Worm (Caenorhabditis elegans): ENCODE measurements around the gene jun-1.

The jun-1 gene

ce11 chrII:9135878-9136277, 22.9 kb downstream of the jun-1 start, which contains the start of gene nlp-78:
Gene nlp-78, plus strand, starts transcription at chrII:9136178.
- TF ChIP-seq cog-1 (tag; optimal IDR thresholded peaks at IDR 0.05) (no peak), ref-1 (GFP tag; conservative IDR thresholded peaks at IDR 0.05) (no peak), ztf-29 (GFP tag; IDR thresholded peaks at IDR 0.05) (no peak), flt-1 (GFP tag; IDR thresholded peaks at IDR 0.05) (no peak), med-1 (GFP tag; optimal IDR thresholded peaks at IDR 0.05; ENCODE audit: insufficient read depth) (no peak), ztf-23 (GFP tag; IDR thresholded peaks at IDR 0.05) (no peak)

- TF ChIP-seq T22C8.4 (GFP tag; IDR thresholded peaks at IDR 0.05) (no peak), med-1 (GFP tag; optimal IDR thresholded peaks at IDR 0.05; ENCODE audit: insufficient read depth) (no peak), klf-2 (GFP tag; conservative IDR thresholded peaks at IDR 0.05) (no peak), flt-1 (GFP tag; IDR thresholded peaks at IDR 0.05) (no peak)
These were observed 24.8 kb downstream of the jun-1 start, which contains the start of gene C16D2.3 for ce11 chrII:9137803-9138202. Gene C16D2.3, plus strand, starts transcription at chrII:9138103.

DNA sequence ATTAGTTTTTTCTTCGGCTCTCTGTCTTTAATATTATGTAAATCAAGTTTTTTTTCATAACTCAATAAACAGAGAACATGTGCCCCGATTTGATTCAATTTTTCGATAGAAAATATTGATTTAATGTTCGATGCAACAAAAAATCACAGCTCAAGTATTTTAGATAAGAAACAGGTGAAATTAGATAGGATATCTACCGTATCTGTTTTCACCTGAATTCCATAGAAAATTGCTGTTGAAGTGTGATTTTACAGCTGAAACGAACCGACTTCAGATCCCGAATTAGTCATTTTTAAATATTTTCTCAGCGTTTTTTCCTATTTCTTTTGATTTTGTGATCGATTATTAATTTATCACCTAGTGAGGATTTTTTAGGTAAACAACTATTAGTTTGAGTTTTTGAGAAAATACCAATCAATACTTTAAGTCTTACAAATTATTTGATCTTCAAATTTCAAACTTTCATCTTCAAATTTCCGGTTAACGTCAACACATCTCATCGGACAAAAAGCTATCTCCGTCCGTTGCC, 26.3 kb downstream of the jun-1 start, which contains the start of gene Y9C2UA.1:
Gene Y9C2UA.1, plus strand, starts transcription at position 479 of the 529 bp plus-strand sequence.
- TF ChIP-seq ztf-29 (GFP tag; IDR thresholded peaks at IDR 0.05) (no peak), flt-1 (GFP tag; IDR thresholded peaks at IDR 0.05) (no peak), tab-1 (GFP tag; IDR thresholded peaks at IDR 0.05) (no peak), cog-1 (tag; optimal IDR thresholded peaks at IDR 0.05) (no peak), T22C8.4 (GFP tag; IDR thresholded peaks at IDR 0.05) (no peak), ztf-23 (GFP tag; IDR thresholded peaks at IDR 0.05) (no peak), med-1 (GFP tag; optimal IDR thresholded peaks at IDR 0.05; ENCODE audit: insufficient read depth) (no peak), klf-2 (GFP tag; conservative IDR thresholded peaks at IDR 0.05) (no peak), ref-1 (GFP tag; conservative IDR thresholded peaks at IDR 0.05) (no peak)

DNA sequence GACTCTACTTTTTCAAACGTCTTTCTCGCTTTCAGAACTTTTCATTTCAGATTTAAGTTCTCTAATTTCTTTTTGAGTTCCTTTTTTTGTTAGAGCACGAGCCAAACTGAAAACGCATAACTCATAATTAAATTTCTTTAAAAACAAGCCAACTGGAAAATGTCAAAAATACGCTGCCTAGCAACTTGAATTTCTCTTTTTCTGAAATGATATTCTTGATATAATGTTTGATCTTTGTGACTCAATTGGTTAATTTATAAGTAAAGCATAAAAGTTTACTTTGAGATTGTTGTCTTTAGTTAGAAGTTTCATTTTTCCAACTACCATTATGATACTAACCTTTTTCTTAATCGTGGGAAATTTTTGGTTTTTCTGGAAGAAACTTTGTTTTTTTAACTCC, 28.2 kb downstream of the jun-1 start:
- TF ChIP-seq ref-1 (GFP tag; conservative IDR thresholded peaks at IDR 0.05), result no peak
- no peak for TF ChIP-seq med-1 (GFP tag; optimal IDR thresholded peaks at IDR 0.05; ENCODE audit: insufficient read depth)
- no peak for TF ChIP-seq T22C8.4 (GFP tag; IDR thresholded peaks at IDR 0.05)
- no peak for TF ChIP-seq klf-2 (GFP tag; conservative IDR thresholded peaks at IDR 0.05)
- no peak for TF ChIP-seq tab-1 (GFP tag; IDR thresholded peaks at IDR 0.05)
- no peak for TF ChIP-seq ztf-29 (GFP tag; IDR thresholded peaks at IDR 0.05)
- TF ChIP-seq flt-1 (GFP tag; IDR thresholded peaks at IDR 0.05), result no peak
- TF ChIP-seq ztf-23 (GFP tag; IDR thresholded peaks at IDR 0.05), result no peak
- TF ChIP-seq cog-1 (tag; optimal IDR thresholded peaks at IDR 0.05), result no peak

ce11 chrII:9143795-9144194, 30.8 kb downstream of the jun-1 start:
- TF ChIP-seq klf-2 (GFP tag; conservative IDR thresholded peaks at IDR 0.05) (no peak), med-1 (GFP tag; optimal IDR thresholded peaks at IDR 0.05; ENCODE audit: insufficient read depth) (no peak), ztf-23 (GFP tag; IDR thresholded peaks at IDR 0.05) (no peak), T22C8.4 (GFP tag; IDR thresholded peaks at IDR 0.05) (no peak), ztf-29 (GFP tag; IDR thresholded peaks at IDR 0.05) (no peak), flt-1 (GFP tag; IDR thresholded peaks at IDR 0.05) (no peak), ref-1 (GFP tag; conservative IDR thresholded peaks at IDR 0.05) (no peak), tab-1 (GFP tag; IDR thresholded peaks at IDR 0.05) (no peak), cog-1 (tag; optimal IDR thresholded peaks at IDR 0.05) (no peak)

ce11 chrII:9144366-9144765, 31.4 kb downstream of the jun-1 start:
- TF ChIP-seq tab-1 (GFP tag; IDR thresholded peaks at IDR 0.05) (no peak), ref-1 (GFP tag; conservative IDR thresholded peaks at IDR 0.05) (no peak), ztf-23 (GFP tag; IDR thresholded peaks at IDR 0.05) (no peak), T22C8.4 (GFP tag; IDR thresholded peaks at IDR 0.05) (no peak), ztf-29 (GFP tag; IDR thresholded peaks at IDR 0.05) (no peak), flt-1 (GFP tag; IDR thresholded peaks at IDR 0.05) (no peak), med-1 (GFP tag; optimal IDR thresholded peaks at IDR 0.05; ENCODE audit: insufficient read depth) (no peak), klf-2 (GFP tag; conservative IDR thresholded peaks at IDR 0.05) (no peak), cog-1 (tag; optimal IDR thresholded peaks at IDR 0.05) (no peak)

ce11 chrII:9145961-9146360, 33.0 kb downstream of the jun-1 start, which contains the start of gene W07A12.4:
Gene W07A12.4, plus strand, starts transcription at chrII:9146261.
- TF ChIP-seq ztf-29 (GFP tag; IDR thresholded peaks at IDR 0.05), result no peak
- no peak for TF ChIP-seq cog-1 (tag; optimal IDR thresholded peaks at IDR 0.05)
- no peak for TF ChIP-seq T22C8.4 (GFP tag; IDR thresholded peaks at IDR 0.05)
- no peak for TF ChIP-seq med-1 (GFP tag; optimal IDR thresholded peaks at IDR 0.05; ENCODE audit: insufficient read depth)
- TF ChIP-seq tab-1 (GFP tag; IDR thresholded peaks at IDR 0.05), result no peak
- no peak for TF ChIP-seq ztf-23 (GFP tag; IDR thresholded peaks at IDR 0.05)
- no peak for TF ChIP-seq ref-1 (GFP tag; conservative IDR thresholded peaks at IDR 0.05)

- TF ChIP-seq tab-1 (GFP tag; IDR thresholded peaks at IDR 0.05), result no peak
- TF ChIP-seq flt-1 (GFP tag; IDR thresholded peaks at IDR 0.05), result no peak
- no peak for TF ChIP-seq T22C8.4 (GFP tag; IDR thresholded peaks at IDR 0.05)
- no peak for TF ChIP-seq ztf-23 (GFP tag; IDR thresholded peaks at IDR 0.05)
- no peak for TF ChIP-seq med-1 (GFP tag; optimal IDR thresholded peaks at IDR 0.05; ENCODE audit: insufficient read depth)
- TF ChIP-seq cog-1 (tag; optimal IDR thresholded peaks at IDR 0.05), result no peak
- TF ChIP-seq ref-1 (GFP tag; conservative IDR thresholded peaks at IDR 0.05), result no peak
- no peak for TF ChIP-seq ztf-29 (GFP tag; IDR thresholded peaks at IDR 0.05)
- TF ChIP-seq klf-2 (GFP tag; conservative IDR thresholded peaks at IDR 0.05), result no peak
These were observed 35.1 kb downstream of the jun-1 start for ce11 chrII:9148079-9148478.

- no peak for TF ChIP-seq ref-1 (GFP tag; conservative IDR thresholded peaks at IDR 0.05)
- TF ChIP-seq ztf-29 (GFP tag; IDR thresholded peaks at IDR 0.05), result no peak
- TF ChIP-seq klf-2 (GFP tag; conservative IDR thresholded peaks at IDR 0.05), result no peak
- TF ChIP-seq ztf-23 (GFP tag; IDR thresholded peaks at IDR 0.05), result no peak
- no peak for TF ChIP-seq cog-1 (tag; optimal IDR thresholded peaks at IDR 0.05)
- no peak for TF ChIP-seq T22C8.4 (GFP tag; IDR thresholded peaks at IDR 0.05)
- no peak for TF ChIP-seq med-1 (GFP tag; optimal IDR thresholded peaks at IDR 0.05; ENCODE audit: insufficient read depth)
- TF ChIP-seq flt-1 (GFP tag; IDR thresholded peaks at IDR 0.05), result no peak
- TF ChIP-seq tab-1 (GFP tag; IDR thresholded peaks at IDR 0.05), result no peak
These were observed 39.3 kb downstream of the jun-1 start, which contains the start of gene col-78 for ce11 chrII:9152231-9152630. Gene col-78, plus strand, starts transcription at chrII:9152531.

- TF ChIP-seq ztf-23 (GFP tag; IDR thresholded peaks at IDR 0.05), result no peak
- TF ChIP-seq med-1 (GFP tag; optimal IDR thresholded peaks at IDR 0.05; ENCODE audit: insufficient read depth), result no peak
- no peak for TF ChIP-seq ztf-29 (GFP tag; IDR thresholded peaks at IDR 0.05)
- no peak for TF ChIP-seq klf-2 (GFP tag; conservative IDR thresholded peaks at IDR 0.05)
- TF ChIP-seq T22C8.4 (GFP tag; IDR thresholded peaks at IDR 0.05), result no peak
- TF ChIP-seq ref-1 (GFP tag; conservative IDR thresholded peaks at IDR 0.05), result no peak
- no peak for TF ChIP-seq cog-1 (tag; optimal IDR thresholded peaks at IDR 0.05)
- TF ChIP-seq tab-1 (GFP tag; IDR thresholded peaks at IDR 0.05), result no peak
- TF ChIP-seq flt-1 (GFP tag; IDR thresholded peaks at IDR 0.05), result no peak
These were observed 41.4 kb downstream of the jun-1 start for ce11 chrII:9154339-9154738.

All from whole organism, midembryonic.